Worm (Caenorhabditis elegans) whole organism, L1 larva: Measurements from ENCODE around the gene pqn-83.

Source experiments
- C04F5.9 ChIP-seq: sonication (generic microtip); optimal IDR thresholded peaks from 2 replicates; lab custom pipeline; 2016; ENCODE audit warnings: missing genetic modification characterization, missing compliant biosample characterization
- F16B12.6 ChIP-seq: fragments of 150-350 bp; optimal IDR thresholded peaks from 2 replicates; lab custom pipeline; 2014; ENCODE audit warnings: missing biosample characterization, missing genetic modification characterization
- Y116A8C.19 ChIP-seq: sonication (generic microtip); optimal IDR thresholded peaks from 2 replicates; lab custom pipeline; 2016; ENCODE audit warnings: missing compliant biosample characterization, missing genetic modification characterization, borderline replicate concordance
- aha-1 ChIP-seq: fragments of 150-350 bp; optimal IDR thresholded peaks from 2 replicates; lab custom pipeline; 2014; ENCODE audit warnings: missing biosample characterization, missing genetic modification characterization
- alr-1 ChIP-seq: fragments of 200-800 bp; sonication (Bioruptor generic); optimal IDR thresholded peaks from 2 replicates; lab custom pipeline; 2018; ENCODE audit warnings: borderline replicate concordance, mild to moderate bottlenecking, missing genetic modification characterization, missing compliant biosample characterization
- ama-1 ChIP-seq: fragments of 150-350 bp; optimal IDR thresholded peaks from 2 replicates; lab custom pipeline; 2014
- ceh-8 ChIP-seq: fragments of 200-800 bp; sonication (Bioruptor generic); optimal IDR thresholded peaks from 2 replicates; lab custom pipeline; 2018; ENCODE audit warnings: mild to moderate bottlenecking, missing genetic modification characterization, moderate library complexity, missing compliant biosample characterization
- ceh-88 ChIP-seq: fragments of 200-800 bp; sonication (Bioruptor generic); IDR thresholded peaks from 2 replicates; pipeline ENCODE4 v1.3.6; 2022; ENCODE audit warnings: missing genetic modification characterization, missing compliant biosample characterization
- ceh-90 ChIP-seq: sonication (generic microtip); optimal IDR thresholded peaks from 2 replicates; lab custom pipeline; 2016; ENCODE audit warnings: missing genetic modification characterization, missing compliant biosample characterization
- dsc-1 ChIP-seq: sonication (generic microtip); optimal IDR thresholded peaks from 2 replicates; lab custom pipeline; 2016; ENCODE audit warnings: mild to moderate bottlenecking, missing genetic modification characterization, missing compliant biosample characterization
- efl-1 ChIP-seq, 4 experiments: fragments of 150-350 bp; optimal IDR thresholded peaks in 3 of 4; peaks in 1 of 4; 1 replicate in 1 of 4; 2 replicates in 3 of 4; lab custom pipeline; 2014; ENCODE audit warnings: missing biosample characterization in 2 of 4, missing genetic modification characterization in 2 of 4, missing genetic modification reagents in 2 of 4
- efl-3 ChIP-seq: fragments of 200-800 bp; sonication (Bioruptor generic); optimal IDR thresholded peaks from 2 replicates; lab custom pipeline; 2018; ENCODE audit warnings: mild to moderate bottlenecking, missing genetic modification characterization, missing compliant biosample characterization
- egl-13 ChIP-seq: sonication (generic microtip); optimal IDR thresholded peaks from 2 replicates; lab custom pipeline; 2016; ENCODE audit warnings: missing genotype, missing genetic modification reagents, missing genetic modification characterization, missing compliant biosample characterization
- elt-2 ChIP-seq: sonication (generic microtip); optimal IDR thresholded peaks from 2 replicates; lab custom pipeline; 2016; ENCODE audit warnings: missing genetic modification characterization, mild to moderate bottlenecking, inconsistent platforms, missing compliant biosample characterization, missing genetic modification reagents
- ets-5 ChIP-seq: fragments of 200-800 bp; sonication (Bioruptor generic); IDR thresholded peaks from 2 replicates; pipeline ENCODE4 v1.3.6; 2022; ENCODE audit warnings: missing genetic modification characterization, missing compliant biosample characterization
- fkh-10 ChIP-seq: sonication (generic microtip); optimal IDR thresholded peaks from 2 replicates; lab custom pipeline; 2017; ENCODE audit warnings: missing biosample characterization, missing genetic modification reagents, missing genetic modification characterization
- fos-1 ChIP-seq: fragments of 150-350 bp; optimal IDR thresholded peaks from 2 replicates; lab custom pipeline; 2014; ENCODE audit warnings: missing biosample characterization, missing genetic modification characterization
- grh-1 ChIP-seq: fragments of 200-800 bp; sonication (Bioruptor generic); IDR thresholded peaks from 2 replicates; pipeline ENCODE4 v1.3.6; 2022; ENCODE audit warnings: missing genetic modification reagents, missing genetic modification characterization, missing compliant biosample characterization
- hlh-17 ChIP-seq: fragments of 200-800 bp; sonication (Bioruptor generic); optimal IDR thresholded peaks from 2 replicates; lab custom pipeline; 2018; ENCODE audit warnings: missing genetic modification characterization, mild to moderate bottlenecking, missing compliant biosample characterization, moderate library complexity, borderline replicate concordance
- irx-1 ChIP-seq: sonication (generic microtip); optimal IDR thresholded peaks from 2 replicates; lab custom pipeline; 2016; ENCODE audit warnings: missing genetic modification characterization, missing compliant biosample characterization
- lin-15B ChIP-seq: fragments of 150-350 bp; sonication (generic microtip); optimal IDR thresholded peaks from 3 replicates; lab custom pipeline; 2014; ENCODE audit warnings: missing biosample characterization, missing genetic modification characterization
- lir-3 ChIP-seq: sonication (generic microtip); optimal IDR thresholded peaks from 2 replicates; lab custom pipeline; 2016; ENCODE audit warnings: mild to moderate bottlenecking, missing genetic modification characterization, moderate library complexity, missing compliant biosample characterization; ENCODE audit not compliant: poor library complexity
- mab-9 ChIP-seq: fragments of 200-800 bp; sonication (Bioruptor generic); IDR thresholded peaks from 2 replicates; pipeline ENCODE4 v1.3.6; 2022; ENCODE audit warnings: missing genetic modification reagents, missing genetic modification characterization, missing compliant biosample characterization
- mep-1 ChIP-seq: fragments of 150-350 bp; optimal IDR thresholded peaks from 2 replicates; lab custom pipeline; 2014; ENCODE audit warnings: missing biosample characterization, missing genetic modification characterization
- nhr-11 ChIP-seq: fragments of 150-350 bp; optimal IDR thresholded peaks from 2 replicates; lab custom pipeline; 2014; ENCODE audit warnings: missing biosample characterization, missing genetic modification characterization
- nhr-12 ChIP-seq: sonication (generic microtip); optimal IDR thresholded peaks from 2 replicates; lab custom pipeline; 2017; ENCODE audit warnings: missing biosample characterization, missing genetic modification characterization
- nhr-19 ChIP-seq: fragments of 200-800 bp; sonication (Bioruptor generic); conservative IDR thresholded peaks from 2 replicates; pipeline ENCODE4 v1.3.6; 2022; ENCODE audit warnings: missing genetic modification characterization, missing compliant biosample characterization
- nhr-28 ChIP-seq: fragments of 150-350 bp; optimal IDR thresholded peaks from 2 replicates; lab custom pipeline; 2014; ENCODE audit warnings: missing biosample characterization, missing genetic modification characterization
- nhr-77 ChIP-seq: fragments of 150-350 bp; optimal IDR thresholded peaks from 2 replicates; lab custom pipeline; 2014; ENCODE audit warnings: missing biosample characterization, missing genetic modification characterization
- nhr-85 ChIP-seq: sonication (generic microtip); peaks from one replicate; lab custom pipeline; 2016; ENCODE audit warnings: missing genetic modification characterization, inconsistent platforms, missing compliant biosample characterization
- pag-3 ChIP-seq: sonication (generic microtip); optimal IDR thresholded peaks from 2 replicates; lab custom pipeline; 2017; ENCODE audit warnings: missing genetic modification characterization, mild to moderate bottlenecking, missing compliant biosample characterization, antibody characterized with exemption, borderline replicate concordance; ENCODE audit not compliant: insufficient read depth
- pqm-1 ChIP-seq: sonication (generic microtip); optimal IDR thresholded peaks from 3 replicates; lab custom pipeline; 2017; ENCODE audit warnings: missing biosample characterization, missing genetic modification characterization
- skn-1 ChIP-seq: fragments of 150-350 bp; optimal IDR thresholded peaks from 2 replicates; lab custom pipeline; 2014; ENCODE audit warnings: missing biosample characterization, missing genetic modification characterization
- snpc-4 ChIP-seq: fragments of 150-350 bp; optimal IDR thresholded peaks from 2 replicates; lab custom pipeline; 2014; ENCODE audit warnings: missing biosample characterization, missing genetic modification characterization
- snu-23 ChIP-seq: sonication (generic microtip); optimal IDR thresholded peaks from 2 replicates; lab custom pipeline; 2016; ENCODE audit warnings: missing genetic modification characterization, missing compliant biosample characterization
- sox-4 ChIP-seq: sonication (generic microtip); optimal IDR thresholded peaks from 2 replicates; lab custom pipeline; 2016; ENCODE audit warnings: missing genetic modification characterization, missing compliant biosample characterization
- sptf-1 ChIP-seq: fragments of 150-350 bp; optimal IDR thresholded peaks from 2 replicates; lab custom pipeline; 2014; ENCODE audit warnings: missing biosample characterization, missing genetic modification characterization
- sup-37 ChIP-seq: fragments of 200-800 bp; sonication (Bioruptor generic); optimal IDR thresholded peaks from 2 replicates; lab custom pipeline; 2018; ENCODE audit warnings: mild to moderate bottlenecking, missing genetic modification characterization, missing compliant biosample characterization
- swsn-7 ChIP-seq: sonication (generic microtip); optimal IDR thresholded peaks from 2 replicates; lab custom pipeline; 2016; ENCODE audit warnings: missing genetic modification characterization, missing compliant biosample characterization
- tbx-2 ChIP-seq: sonication (generic microtip); optimal IDR thresholded peaks from 2 replicates; lab custom pipeline; 2016; ENCODE audit warnings: missing genetic modification characterization, missing compliant biosample characterization
- unc-62 ChIP-seq: fragments of 150-350 bp; optimal IDR thresholded peaks from 2 replicates; lab custom pipeline; 2014; ENCODE audit warnings: missing biosample characterization, missing genetic modification reagents, missing genetic modification characterization
- zip-4 ChIP-seq: fragments of 200-800 bp; sonication (Bioruptor generic); optimal IDR thresholded peaks from 2 replicates; lab custom pipeline; 2018; ENCODE audit warnings: mild to moderate bottlenecking, missing genetic modification characterization, moderate library complexity, missing compliant biosample characterization
- ztf-11 ChIP-seq, 2 experiments: sonication (generic microtip); optimal IDR thresholded peaks; 2 replicates each; lab custom pipeline; 2016 to 2017; ENCODE audit warnings: missing genetic modification characterization in 2 of 2, missing biosample characterization in 1 of 2, missing compliant biosample characterization in 1 of 2

Gene pqn-83

DNA sequence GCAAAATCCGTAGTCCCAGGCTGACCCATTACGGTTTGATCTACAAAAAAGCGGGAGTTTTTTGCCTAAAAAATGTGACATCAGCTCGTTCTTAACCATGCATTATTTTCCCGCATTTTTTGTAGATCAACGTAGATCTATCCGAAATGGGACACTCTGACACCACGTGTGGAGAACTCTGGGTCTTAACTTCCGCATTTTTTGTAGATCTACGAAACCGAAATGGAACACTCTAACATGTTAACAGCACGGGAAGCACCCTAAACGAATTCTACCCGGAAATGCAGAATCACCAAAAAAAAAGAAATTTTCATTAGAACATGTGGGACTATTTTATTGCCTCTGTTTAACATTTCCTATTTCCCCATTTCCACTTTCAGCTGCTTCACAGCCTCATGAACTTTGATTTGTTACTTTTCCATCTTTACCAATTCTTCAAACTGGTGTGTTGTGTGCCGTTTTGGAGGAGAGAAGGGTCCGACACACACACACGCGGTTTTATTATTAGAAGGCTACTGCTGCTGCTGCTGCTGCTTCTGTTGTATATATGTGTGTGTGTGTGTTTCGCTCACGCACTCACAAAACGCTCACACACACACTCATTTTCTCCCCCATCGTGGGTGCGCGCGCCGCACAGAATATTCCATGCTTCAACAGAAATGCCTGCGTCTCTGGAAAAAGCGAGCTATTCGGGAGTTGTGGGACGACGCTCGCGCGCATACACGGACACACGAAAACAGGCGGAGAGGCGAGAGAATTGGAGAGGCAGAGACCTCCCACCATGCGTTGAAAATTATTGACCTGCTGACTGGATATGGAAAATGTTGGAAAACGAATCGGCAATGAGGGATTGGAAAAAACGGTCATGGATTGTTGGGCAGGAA is 31.1 kb downstream of the pqn-83 start (continued):
- TF ChIP-seq pag-3 (tag; lab: Kevin White, UChicago) (no peak), ceh-88 (peak; percentile 73; the same call in 1 of the 2 replicates), zip-4 (GFP tag; lab: Kevin White, UChicago) (peak; percentile 40), snu-23 (GFP tag; lab: Kevin White, UChicago) (peak; percentile 94), C04F5.9 (tag; lab: Kevin White, UChicago) (no peak), ets-5 (GFP tag; lab: Robert Waterston, UW) (no peak), snpc-4 (tag; lab: Kevin White, UChicago) (peak; percentile 32), fos-1 (tag; lab: Kevin White, UChicago) (peak; percentile 65), lin-15B (tag; lab: Kevin White, UChicago) (peak; percentile 32), skn-1 (tag; lab: Kevin White, UChicago) (peak; percentile 87), dsc-1 (tag; lab: Kevin White, UChicago) (peak; percentile 82), nhr-11 (tag; lab: Kevin White, UChicago) (no peak), elt-2 (tag; lab: Kevin White, UChicago) (peak; percentile 20), ceh-8 (peak; percentile 85), lir-3 (tag; lab: Kevin White, UChicago) (peak; percentile 73), efl-1 (optimal IDR thresholded peaks at IDR 0.05; lab: Kevin White, UChicago) (peak; percentile 63 to 74), efl-1 (GFP tag; optimal IDR thresholded peaks at IDR 0.05 in 1 of 2; lab: Kevin White, UChicago) (peak; percentile 40 to 82), fkh-10 (GFP tag; lab: Kevin White, UChicago) (peak; percentile 90), nhr-28 (no peak), sox-4 (no peak), nhr-77 (tag; lab: Kevin White, UChicago) (peak; percentile 80), nhr-19 (GFP tag; lab: Robert Waterston, UW) (peak; percentile 50), mab-9 (GFP tag; lab: Robert Waterston, UW) (no peak), efl-3 (GFP tag; lab: Kevin White, UChicago) (no peak), aha-1 (tag; lab: Kevin White, UChicago) (no peak), grh-1 (GFP tag; lab: Robert Waterston, UW) (peak; percentile 29; the same call in 1 of the 2 replicates), pqm-1 (tag; lab: Kevin White, UChicago) (no peak), irx-1 (tag; lab: Kevin White, UChicago) (peak; percentile 68), tbx-2 (tag; lab: Kevin White, UChicago) (peak; percentile 85), nhr-12 (tag; lab: Kevin White, UChicago) (no peak), F16B12.6 (peak; percentile 19), mep-1 (tag; lab: Kevin White, UChicago) (peak; percentile 91), Y116A8C.19 (no peak), alr-1 (tag; lab: Kevin White, UChicago) (no peak), ztf-11 (tag; optimal IDR thresholded peaks at IDR 0.05; lab: Kevin White, UChicago) (peak in 1 of 2 experiments; percentile 83), swsn-7 (tag; lab: Kevin White, UChicago) (peak; percentile 92), nhr-85 (tag; lab: Kevin White, UChicago) (peak; percentile 82), ama-1 (peak; percentile 49), egl-13 (tag; lab: Kevin White, UChicago) (peak; percentile 80), sptf-1 (tag; lab: Kevin White, UChicago) (no peak), sup-37 (GFP tag; lab: Kevin White, UChicago) (no peak), unc-62 (GFP tag; lab: Kevin White, UChicago) (no peak), hlh-17 (GFP tag; lab: Kevin White, UChicago) (no peak), ceh-90 (no peak)
